Fruit fly (Drosophila melanogaster) whole organism, embryonic: ENCODE data around the gene how.

Experiments used
- Ada2b ChIP-seq: fragments of 200-800 bp; sonication (Bioruptor generic); IDR thresholded peaks from 2 replicates; pipeline ENCODE4 v1.3.6; 2022; ENCODE audit warnings: missing biosample characterization, missing genetic modification characterization
- Asciz ChIP-seq: fragments of 200-800 bp; sonication (Bioruptor generic); optimal IDR thresholded peaks from 2 replicates; lab custom pipeline; 2017; ENCODE audit warnings: missing biosample characterization, mild to moderate bottlenecking, missing genetic modification characterization, missing genetic modification reagents
- Atf-2 ChIP-seq: fragments of 200-800 bp; sonication (Bioruptor generic); optimal IDR thresholded peaks from 2 replicates; lab custom pipeline; 2016; ENCODE audit warnings: missing biosample characterization, missing genetic modification characterization
- Bdp1 ChIP-seq: fragments of 200-800 bp; sonication (Bioruptor generic); optimal IDR thresholded peaks from 3 replicates; lab custom pipeline; 2016; ENCODE audit warnings: missing biosample characterization, missing genetic modification characterization
- CG12236 ChIP-seq: fragments of 200-800 bp; sonication (Bioruptor generic); optimal IDR thresholded peaks from 2 replicates; lab custom pipeline; 2016; ENCODE audit warnings: missing biosample characterization, missing genetic modification characterization
- CG12391 ChIP-seq: fragments of 200-800 bp; sonication (Bioruptor generic); optimal IDR thresholded peaks from 3 replicates; lab custom pipeline; 2018; ENCODE audit warnings: missing biosample characterization, mild to moderate bottlenecking, missing genetic modification characterization, moderate library complexity
- CG12659 ChIP-seq: fragments of 200-800 bp; sonication (Bioruptor generic); optimal IDR thresholded peaks from 3 replicates; lab custom pipeline; 2017; ENCODE audit warnings: mild to moderate bottlenecking, missing biosample characterization, missing genetic modification reagents, missing genetic modification characterization
- CG15479 ChIP-seq: fragments of 200-800 bp; sonication (Bioruptor generic); optimal IDR thresholded peaks from 3 replicates; lab custom pipeline; 2019; ENCODE audit warnings: missing biosample characterization, mild to moderate bottlenecking, missing genetic modification characterization, moderate library complexity
- CG15601 ChIP-seq: fragments of 200-800 bp; sonication (Bioruptor generic); optimal IDR thresholded peaks from 3 replicates; lab custom pipeline; 2019; ENCODE audit warnings: missing biosample characterization, mild to moderate bottlenecking, missing genetic modification characterization, moderate library complexity
- CG18619 ChIP-seq: fragments of 200-800 bp; sonication (Bioruptor generic); optimal IDR thresholded peaks from 3 replicates; lab custom pipeline; 2017; ENCODE audit warnings: missing biosample characterization, mild to moderate bottlenecking, missing genetic modification characterization
- CG2202 ChIP-seq: fragments of 200-800 bp; sonication (Bioruptor generic); optimal IDR thresholded peaks from 2 replicates; lab custom pipeline; 2018; ENCODE audit warnings: missing biosample characterization, mild to moderate bottlenecking, missing genetic modification characterization
- CG3065 ChIP-seq: fragments of 200-800 bp; sonication (Bioruptor generic); optimal IDR thresholded peaks from 2 replicates; lab custom pipeline; 2016; ENCODE audit warnings: missing biosample characterization, missing genetic modification characterization
- CG31388 ChIP-seq: fragments of 200-800 bp; sonication (Bioruptor generic); optimal IDR thresholded peaks from 2 replicates; lab custom pipeline; 2016; ENCODE audit warnings: missing biosample characterization, missing genetic modification characterization
- CG32767 ChIP-seq: fragments of 200-800 bp; sonication (Bioruptor generic); IDR thresholded peaks from 2 replicates; pipeline ENCODE4 v1.3.6; 2022; ENCODE audit warnings: missing biosample characterization, missing genetic modification characterization
- CG34224 ChIP-seq: fragments of 200-800 bp; sonication (Bioruptor generic); IDR thresholded peaks from 3 replicates; pipeline ENCODE4 v1.3.6; 2022; ENCODE audit warnings: missing biosample characterization, missing genetic modification characterization; ENCODE audit not compliant: partially characterized antibody
- CG3995 ChIP-seq: fragments of 200-800 bp; sonication (Bioruptor generic); optimal IDR thresholded peaks from 3 replicates; lab custom pipeline; 2016; ENCODE audit warnings: missing biosample characterization, missing genetic modification characterization
- CG7357 ChIP-seq: fragments of 200-800 bp; sonication (Bioruptor generic); IDR thresholded peaks from 3 replicates; pipeline ENCODE4 v1.3.6; 2022; ENCODE audit warnings: missing biosample characterization, missing genetic modification characterization
- CG7372 ChIP-seq: fragments of 200-800 bp; sonication (Bioruptor generic); IDR thresholded peaks from 2 replicates; pipeline ENCODE4 v1.3.6; 2022; ENCODE audit warnings: missing biosample characterization, missing genetic modification characterization
- CG7928 ChIP-seq: fragments of 200-800 bp; sonication (Bioruptor generic); optimal IDR thresholded peaks from 2 replicates; lab custom pipeline; 2017; ENCODE audit warnings: missing biosample characterization, mild to moderate bottlenecking, missing genetic modification characterization
- CG8924 ChIP-seq: fragments of 200-800 bp; optimal IDR thresholded peaks from 3 replicates; lab custom pipeline; 2019; ENCODE audit warnings: missing biosample characterization, mild to moderate bottlenecking, missing genetic modification characterization, moderate library complexity
- CG8944 ChIP-seq: fragments of 200-800 bp; sonication (Bioruptor generic); optimal IDR thresholded peaks from 3 replicates; lab custom pipeline; 2016; ENCODE audit warnings: missing biosample characterization, missing genetic modification characterization
- CHES-1-like ChIP-seq: fragments of 200-800 bp; sonication (Bioruptor generic); optimal IDR thresholded peaks from 2 replicates; lab custom pipeline; 2016; ENCODE audit warnings: missing biosample characterization, missing genetic modification characterization
- D19A ChIP-seq: fragments of 200-800 bp; optimal IDR thresholded peaks from 3 replicates; lab custom pipeline; 2019; ENCODE audit warnings: missing biosample characterization, mild to moderate bottlenecking, missing genetic modification characterization, moderate library complexity
- Ets65A ChIP-seq: fragments of 200-800 bp; sonication (Bioruptor generic); peaks from one replicate; lab custom pipeline; 2016; ENCODE audit warnings: missing biosample characterization, missing genetic modification characterization
- GATAe ChIP-seq: fragments of 200-800 bp; sonication (Bioruptor generic); conservative IDR thresholded peaks from 2 replicates; pipeline ENCODE4 v1.3.6; 2022; ENCODE audit warnings: missing biosample characterization, missing genetic modification characterization
- HLH54F ChIP-seq: fragments of 200-800 bp; sonication (Bioruptor generic); optimal IDR thresholded peaks from 3 replicates; lab custom pipeline; 2016; ENCODE audit warnings: missing biosample characterization, missing genetic modification characterization
- HLHmδ ChIP-seq: fragments of 200-800 bp; sonication (Bioruptor generic); optimal IDR thresholded peaks from 2 replicates; lab custom pipeline; 2018; ENCODE audit warnings: missing biosample characterization, mild to moderate bottlenecking, missing genetic modification characterization, moderate library complexity
- Hr3 ChIP-seq: fragments of 200-800 bp; sonication (Bioruptor generic); optimal IDR thresholded peaks from 3 replicates; lab custom pipeline; 2016; ENCODE audit warnings: missing biosample characterization, missing genetic modification characterization
- Hr39 ChIP-seq: fragments of >200 bp; optimal IDR thresholded peaks from 2 replicates; lab custom pipeline; 2017
- Lpt ChIP-seq: fragments of >200 bp; optimal IDR thresholded peaks from 2 replicates; lab custom pipeline; 2018; ENCODE audit warnings: missing biosample characterization, missing genetic modification characterization
- MESR4 ChIP-seq: fragments of 200-800 bp; sonication (Bioruptor generic); optimal IDR thresholded peaks from 2 replicates; lab custom pipeline; 2018; ENCODE audit warnings: missing biosample characterization, mild to moderate bottlenecking, missing genetic modification characterization, moderate library complexity
- Oli ChIP-seq: fragments of 200-800 bp; sonication (Bioruptor generic); optimal IDR thresholded peaks from 2 replicates; lab custom pipeline; 2018; ENCODE audit warnings: missing biosample characterization, mild to moderate bottlenecking, missing genetic modification characterization, moderate library complexity
- Ravus ChIP-seq: fragments of 200-800 bp; sonication (Bioruptor generic); IDR thresholded peaks from 2 replicates; pipeline ENCODE4 v1.3.6; 2022; ENCODE audit warnings: missing biosample characterization, missing genetic modification characterization
- Trl ChIP-seq, 3 experiments: fragments of >200 bp in 2 of 3; fragments of 200-800 bp in 1 of 3; sonication (Bioruptor generic) in 1 of 3; optimal IDR thresholded peaks; 2 replicates in 1 of 3; 3 replicates in 2 of 3; lab custom pipeline; 2016 to 2017; ENCODE audit warnings: missing biosample characterization in 1 of 3, missing genetic modification characterization in 1 of 3
- aop ChIP-seq: fragments of 200-800 bp; sonication (Bioruptor generic); IDR thresholded peaks from 2 replicates; pipeline ENCODE4 v1.3.6; 2022; ENCODE audit warnings: missing biosample characterization, missing genetic modification characterization
- ash1 ChIP-seq: fragments of 200-800 bp; sonication (Bioruptor generic); optimal IDR thresholded peaks from 2 replicates; lab custom pipeline; 2018; ENCODE audit warnings: missing biosample characterization, mild to moderate bottlenecking, missing genetic modification characterization
- br ChIP-seq: fragments of >200 bp; optimal IDR thresholded peaks from 2 replicates; lab custom pipeline; 2017
- corto ChIP-seq: fragments of 200-800 bp; sonication (Bioruptor generic); optimal IDR thresholded peaks from 2 replicates; lab custom pipeline; 2016; ENCODE audit warnings: missing biosample characterization, mild to moderate bottlenecking, missing genetic modification characterization, moderate library complexity
- dm ChIP-seq: fragments of 200-800 bp; sonication (Bioruptor generic); optimal IDR thresholded peaks from 3 replicates; lab custom pipeline; 2016; ENCODE audit warnings: missing biosample characterization, missing genetic modification characterization
- en ChIP-seq: fragments of 200-800 bp; sonication (Bioruptor generic); optimal IDR thresholded peaks from 2 replicates; lab custom pipeline; 2016; ENCODE audit warnings: missing biosample characterization, missing genetic modification characterization
- exex ChIP-seq: fragments of 200-800 bp; sonication (Bioruptor generic); optimal IDR thresholded peaks from 4 replicates; lab custom pipeline; 2018; ENCODE audit warnings: missing biosample characterization, mild to moderate bottlenecking, missing genetic modification characterization, moderate library complexity
- grn ChIP-seq: fragments of 200-800 bp; sonication (Bioruptor generic); optimal IDR thresholded peaks from 3 replicates; lab custom pipeline; 2017; ENCODE audit warnings: missing biosample characterization, missing genetic modification characterization
- gt ChIP-seq: fragments of 200-800 bp; sonication (Bioruptor generic); IDR thresholded peaks from 2 replicates; pipeline ENCODE4 v1.3.6; 2022; ENCODE audit warnings: missing biosample characterization, missing genetic modification characterization
- otp ChIP-seq: fragments of 200-800 bp; sonication (Bioruptor generic); IDR thresholded peaks from 3 replicates; pipeline ENCODE4, ENCODE4 v1.3.6; 2022; ENCODE audit warnings: missing biosample characterization, missing genetic modification characterization
- pnt ChIP-seq: fragments of 200-800 bp; sonication (Bioruptor generic); optimal IDR thresholded peaks from 3 replicates; lab custom pipeline; 2016; ENCODE audit warnings: missing biosample characterization, missing genetic modification characterization
- ro ChIP-seq: fragments of 200-800 bp; sonication (Bioruptor generic); IDR thresholded peaks from 2 replicates; pipeline ENCODE4 v1.3.6; 2022; ENCODE audit warnings: missing biosample characterization, missing genetic modification characterization
- tap ChIP-seq: fragments of 200-800 bp; optimal IDR thresholded peaks from 3 replicates; lab custom pipeline; 2019; ENCODE audit warnings: missing biosample characterization, mild to moderate bottlenecking, missing genetic modification characterization, moderate library complexity
- toy ChIP-seq: fragments of 200-800 bp; sonication (Bioruptor generic); IDR thresholded peaks from 2 replicates; pipeline ENCODE4 v1.3.6; 2022; ENCODE audit warnings: missing biosample characterization, missing genetic modification characterization
- trh ChIP-seq: fragments of 200-800 bp; sonication (Bioruptor generic); optimal IDR thresholded peaks from 2 replicates; lab custom pipeline; 2016; ENCODE audit warnings: missing biosample characterization, missing genetic modification characterization
- unpg ChIP-seq: fragments of 200-800 bp; sonication (Bioruptor generic); optimal IDR thresholded peaks from 3 replicates; lab custom pipeline; 2018; ENCODE audit warnings: missing biosample characterization, mild to moderate bottlenecking, missing genetic modification characterization, moderate library complexity
- usp ChIP-seq: fragments of >200 bp; optimal IDR thresholded peaks from 2 replicates; lab custom pipeline; 2017; ENCODE audit warnings: missing biosample characterization, missing genetic modification characterization
- wor ChIP-seq: fragments of 200-800 bp; sonication (Bioruptor generic); IDR thresholded peaks from 2 replicates; pipeline ENCODE4 v1.3.6; 2022; ENCODE audit warnings: missing biosample characterization, missing genetic modification characterization

how gene

DNA sequence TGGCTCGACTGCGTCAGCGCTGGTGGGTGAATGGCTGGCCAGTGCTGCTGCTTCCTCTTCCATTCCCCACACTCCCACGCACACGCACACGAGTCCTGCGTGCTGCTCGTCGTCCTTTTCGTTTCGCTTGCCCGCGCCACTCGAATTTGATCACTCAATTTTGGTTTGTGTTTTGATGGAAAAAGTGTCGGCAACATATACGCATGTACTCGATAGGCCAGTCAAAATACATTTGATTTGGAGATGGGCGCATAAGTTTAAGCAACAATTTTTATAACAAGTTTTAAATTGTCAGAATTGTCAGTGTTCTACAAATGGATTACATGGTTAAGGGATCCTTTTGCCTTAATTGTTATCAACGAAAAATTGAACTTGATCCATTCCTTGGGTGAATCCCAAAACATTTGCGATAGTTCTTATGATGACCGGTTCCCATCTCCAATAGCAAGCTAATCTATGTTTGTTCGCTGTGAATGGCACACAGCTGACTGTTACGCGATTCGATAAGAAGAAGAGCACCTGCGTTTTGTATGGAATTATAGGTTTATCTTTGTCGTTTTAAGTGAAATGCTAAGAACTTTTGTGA, 18.9 kb upstream of the how start, which contains the start of the genes Mitofilin and mRpL35 (continued):
- peak; percentile 24 for TF ChIP-seq CG12236 (GFP tag; lab: Kevin White, UChicago)
- no peak for TF ChIP-seq exex (tag; lab: Kevin White, UChicago)
- TF ChIP-seq CG12659, result peak; percentile 65
- no peak for TF ChIP-seq toy
- TF ChIP-seq pnt (GFP tag; lab: Kevin White, UChicago), result no peak
- TF ChIP-seq CG12391, result peak; percentile 41
- no peak for TF ChIP-seq HLHmδ (GFP tag; lab: Kevin White, UChicago)
- TF ChIP-seq CG7928, result no peak
- peak; percentile 9 for TF ChIP-seq Hr3 (GFP tag; lab: Kevin White, UChicago)
- no peak for TF ChIP-seq CG32767 (GFP tag; lab: Robert Waterston, UW)
- no peak for TF ChIP-seq ro (GFP tag; lab: Robert Waterston, UW)
- TF ChIP-seq aop (GFP tag; lab: Robert Waterston, UW), result no peak
- no peak for TF ChIP-seq otp
- no peak for TF ChIP-seq CG15479
- peak; percentile 78 for TF ChIP-seq CHES-1-like (GFP tag; lab: Kevin White, UChicago)
- TF ChIP-seq CG18619 (GFP tag; lab: Kevin White, UChicago), result peak; percentile 24
- peak; percentile 34 for TF ChIP-seq MESR4 (GFP tag; lab: Kevin White, UChicago)
- peak; percentile 47; the same call in 1 of the 2 replicates for TF ChIP-seq GATAe
- TF ChIP-seq CG7357 (GFP tag; lab: Robert Waterston, UW), result no peak
- peak; percentile 47 for TF ChIP-seq HLH54F
- TF ChIP-seq CG34224, result 0 out of 3 replicates have a peak, but pooled peaks have one; percentile 24
- TF ChIP-seq Bdp1 (GFP tag; lab: Kevin White, UChicago), result no peak
- no peak for TF ChIP-seq Hr39
- no peak for TF ChIP-seq CG7372
- TF ChIP-seq usp (GFP tag; lab: Kevin White, UChicago), result no peak
- no peak for TF ChIP-seq CG3065 (GFP tag; lab: Kevin White, UChicago)
- TF ChIP-seq tap (tag; lab: Kevin White, UChicago), result no peak
- no peak for TF ChIP-seq Trl (optimal IDR thresholded peaks at IDR 0.05; lab: Kevin White, UChicago)
- TF ChIP-seq Trl (GFP tag; optimal IDR thresholded peaks at IDR 0.05; lab: Kevin White, UChicago), result peak; percentile 41
- peak; percentile 48 for TF ChIP-seq grn (GFP tag; lab: Kevin White, UChicago)
- TF ChIP-seq dm, result peak; percentile 50
- no peak for TF ChIP-seq Lpt (GFP tag; lab: Kevin White, UChicago)
- TF ChIP-seq Ravus, result no peak
- no peak for TF ChIP-seq Asciz (GFP tag; lab: Kevin White, UChicago)
- TF ChIP-seq CG3995 (GFP tag; lab: Kevin White, UChicago), result peak; percentile 19
- no peak for TF ChIP-seq trh
- no peak for TF ChIP-seq wor (GFP tag; lab: Robert Waterston, UW)
- TF ChIP-seq unpg (GFP tag; lab: Kevin White, UChicago), result no peak
- no peak for TF ChIP-seq gt
- TF ChIP-seq D19A, result no peak
- peak; percentile 50 for TF ChIP-seq Atf-2 (GFP tag; lab: Kevin White, UChicago)
- peak; percentile 10 for TF ChIP-seq Oli
- no peak for TF ChIP-seq CG2202 (tag; lab: Kevin White, UChicago)
- no peak for TF ChIP-seq br (lab: Kevin White, UChicago)
- no peak for TF ChIP-seq CG15601 (tag; lab: Kevin White, UChicago)
- no peak for TF ChIP-seq CG31388
- no peak for TF ChIP-seq en
- TF ChIP-seq CG8944 (GFP tag; lab: Kevin White, UChicago), result peak; percentile 63
- TF ChIP-seq Ada2b (GFP tag; lab: Robert Waterston, UW), result no peak
- peak; percentile 36 for TF ChIP-seq CG8924 (tag; lab: Kevin White, UChicago)
- TF ChIP-seq ash1 (GFP tag; lab: Kevin White, UChicago), result no peak
- TF ChIP-seq Ets65A (GFP tag; lab: Kevin White, UChicago), result peak; percentile 90
- no peak for TF ChIP-seq corto
